Fruit fly (Drosophila melanogaster): ENCODE results near the gene Polr2C.

The Polr2C gene

dm6 chr2L:13829540-13829939 lies 3.6 kb upstream of the Polr2C start, which contains the start of the genes Arpc1 and Orc5:
Arpc1 (minus strand) TSS chr2L:13829741.
Orc5 (plus strand) TSS chr2L:13829837.
- TF ChIP-seq pb (GFP tag; optimal IDR thresholded peaks at IDR 0.05) = no peak
- no peak for TF ChIP-seq bowl (GFP tag; IDR thresholded peaks at IDR 0.05)
- no peak for TF ChIP-seq CG4854 (GFP tag; optimal IDR thresholded peaks at IDR 0.05)
- TF ChIP-seq sqz (GFP tag; optimal IDR thresholded peaks at IDR 0.05) = no peak
- no peak for TF ChIP-seq CG2199 (GFP tag; IDR thresholded peaks at IDR 0.05)
- TF ChIP-seq Hr78 (GFP tag; optimal IDR thresholded peaks at IDR 0.05) = no peak
- no peak for TF ChIP-seq tup (GFP tag; optimal IDR thresholded peaks at IDR 0.05)
- no peak for TF ChIP-seq Taf1 (GFP tag; IDR thresholded peaks at IDR 0.05)
- no peak for TF ChIP-seq CG6175 (GFP tag; IDR thresholded peaks at IDR 0.05)
- TF ChIP-seq CG14860 (GFP tag; IDR thresholded peaks at IDR 0.05; ENCODE audit: partially characterized antibody) = peak; percentile 83
- TF ChIP-seq Dbx (GFP tag; IDR thresholded peaks at IDR 0.05) = no peak
- no peak for TF ChIP-seq Blimp-1 (GFP tag; optimal IDR thresholded peaks at IDR 0.05)
- no peak for TF ChIP-seq oc (tag; optimal IDR thresholded peaks at IDR 0.05)
- TF ChIP-seq Usf (GFP tag; optimal IDR thresholded peaks at IDR 0.05) = no peak
- no peak for TF ChIP-seq CG11560 (tag; IDR thresholded peaks at IDR 0.05)
- no peak for TF ChIP-seq Gug (GFP tag; IDR thresholded peaks at IDR 0.05)
- TF ChIP-seq CG2116 (GFP tag; optimal IDR thresholded peaks at IDR 0.05) = peak; percentile 81
- no peak for TF ChIP-seq Awh (GFP tag; IDR thresholded peaks at IDR 0.05)
- TF ChIP-seq CG33213 (GFP tag; optimal IDR thresholded peaks at IDR 0.05) = no peak
- no peak for TF ChIP-seq crp (GFP tag; optimal IDR thresholded peaks at IDR 0.05)
- no peak for TF ChIP-seq CG17568 (GFP tag; optimal IDR thresholded peaks at IDR 0.05)
- no peak for TF ChIP-seq CG10274 (GFP tag; optimal IDR thresholded peaks at IDR 0.05)
- peak; percentile 79 for TF ChIP-seq CG12659 (GFP tag; optimal IDR thresholded peaks at IDR 0.05)
- TF ChIP-seq CG14965 (GFP tag; optimal IDR thresholded peaks at IDR 0.05; ENCODE audit: borderline replicate concordance) = no peak
- no peak for TF ChIP-seq kni (GFP tag; optimal IDR thresholded peaks at IDR 0.05)
- no peak for TF ChIP-seq D19B (GFP tag; optimal IDR thresholded peaks at IDR 0.05)
- TF ChIP-seq ems (GFP tag; optimal IDR thresholded peaks at IDR 0.05) = no peak
- peak; percentile 76 for TF ChIP-seq E2f1 (GFP tag; IDR thresholded peaks at IDR 0.05)
- TF ChIP-seq PHDP (tag; optimal IDR thresholded peaks at IDR 0.05) = no peak
- TF ChIP-seq emc (GFP tag; optimal IDR thresholded peaks at IDR 0.05) = no peak
- peak; percentile 67 for TF ChIP-seq HmgZ (tag; optimal IDR thresholded peaks at IDR 0.05)
- TF ChIP-seq E2f2 (GFP tag; IDR thresholded peaks at IDR 0.05) = peak; percentile 90
- peak; percentile 76 for TF ChIP-seq Med (GFP tag)
- TF ChIP-seq CG32767 (GFP tag; IDR thresholded peaks at IDR 0.05) = no peak
- TF ChIP-seq CG8924 (tag; optimal IDR thresholded peaks at IDR 0.05) = peak; percentile 1
- no peak for TF ChIP-seq Kr (GFP tag; optimal IDR thresholded peaks at IDR 0.05)
- no peak for TF ChIP-seq esg (GFP tag; conservative IDR thresholded peaks at IDR 0.05)
- TF ChIP-seq Ets65A (GFP tag) = no peak
- TF ChIP-seq Hr3 (GFP tag; optimal IDR thresholded peaks at IDR 0.05) = no peak
- no peak for TF ChIP-seq slou (GFP tag; optimal IDR thresholded peaks at IDR 0.05)
- peak; percentile 79 for TF ChIP-seq CG4617 (GFP tag; optimal IDR thresholded peaks at IDR 0.05; ENCODE audit: borderline replicate concordance)
- peak; percentile 82 for TF ChIP-seq CG2129 (GFP tag; IDR thresholded peaks at IDR 0.05; ENCODE audit: partially characterized antibody)
- peak; percentile 61 for TF ChIP-seq CG17186 (GFP tag; optimal IDR thresholded peaks at IDR 0.05)
- TF ChIP-seq CG12071 (GFP tag; optimal IDR thresholded peaks at IDR 0.05) = no peak
- peak; percentile 93 for TF ChIP-seq CG13287 (GFP tag; IDR thresholded peaks at IDR 0.05; ENCODE audit: partially characterized antibody)
- no peak for TF ChIP-seq otp (GFP tag; IDR thresholded peaks at IDR 0.05)
- TF ChIP-seq bcd (GFP tag; optimal IDR thresholded peaks at IDR 0.05) = no peak
- TF ChIP-seq sens (GFP tag) = no peak
- peak; percentile 90 for TF ChIP-seq MBD-R2 (GFP tag; IDR thresholded peaks at IDR 0.05)
- no peak for TF ChIP-seq ci (GFP tag; IDR thresholded peaks at IDR 0.05)
- no peak for TF ChIP-seq az2 (GFP tag; optimal IDR thresholded peaks at IDR 0.05)
- TF ChIP-seq HLH4C (GFP tag; IDR thresholded peaks at IDR 0.05; ENCODE audit: partially characterized antibody) = peak; percentile 77

Measured in whole organism, embryonic.